Worm (Caenorhabditis elegans) whole organism, L4/young adult: ENCODE measurements around the gene amdh-1.

Experiments used
- W03F9.2 ChIP-seq: fragments of 150-350 bp; optimal IDR thresholded peaks from 2 replicates; lab custom pipeline; 2014; ENCODE audit warnings: missing biosample characterization, missing genetic modification characterization
- dao-5 ChIP-seq: sonication (generic microtip); optimal IDR thresholded peaks from 2 replicates; lab custom pipeline; 2016; ENCODE audit warnings: missing genotype, missing genetic modification characterization, moderate library complexity, missing compliant biosample characterization
- him-1 ChIP-seq: sonication (generic microtip); optimal IDR thresholded peaks from 2 replicates; lab custom pipeline; 2016; ENCODE audit warnings: missing genotype, missing genetic modification reagents, missing genetic modification characterization, missing compliant biosample characterization

- TF ChIP-seq him-1 (tag; lab: Kevin White, UChicago) (no peak), W03F9.2 (tag; lab: Kevin White, UChicago) (no peak), dao-5 (no peak)
Measured at ce11 chrIII:6316795-6317194, 65.2 kb downstream of the amdh-1 start.
